Worm (Caenorhabditis elegans): ENCODE results near the gene srh-3.

DNA sequence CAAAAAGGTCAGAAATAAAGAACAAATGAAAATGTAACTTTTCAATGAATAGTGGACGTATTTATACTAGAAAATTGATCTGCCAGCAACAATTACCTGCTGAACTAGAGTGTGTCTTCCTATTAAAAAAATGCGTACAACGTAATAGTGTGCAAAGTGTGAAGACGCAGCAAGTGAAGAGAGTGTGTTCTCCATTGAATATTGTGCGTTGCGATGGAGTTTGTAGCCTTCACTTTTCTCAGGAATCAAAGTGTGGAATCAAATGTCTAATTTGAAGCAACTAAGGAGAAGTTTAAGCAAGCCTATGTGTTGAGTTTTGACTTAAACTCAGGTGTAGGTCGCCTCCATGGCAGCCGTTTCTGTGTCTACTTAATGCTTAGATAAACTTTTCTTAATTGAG is 49.5 kb downstream of the srh-3 start, which contains the start of gene gst-21:
- TF ChIP-seq daf-16 (GFP tag; optimal IDR thresholded peaks at IDR 0.05) (no peak), daf-16 (tag; optimal IDR thresholded peaks at IDR 0.05) (no peak), lin-39 (tag; optimal IDR thresholded peaks at IDR 0.05) (no peak), nhr-25 (tag; optimal IDR thresholded peaks at IDR 0.05; ENCODE audit: borderline replicate concordance, insufficient read depth) (no peak), nhr-77 (tag; optimal IDR thresholded peaks at IDR 0.05) (no peak), nhr-28 (tag; optimal IDR thresholded peaks at IDR 0.05) (peak; percentile 65), hlh-30 (tag; optimal IDR thresholded peaks at IDR 0.05; ENCODE audit: insufficient read depth) (no peak), ama-1 (optimal IDR thresholded peaks at IDR 0.05) (no peak), lin-29 (GFP tag; IDR thresholded peaks at IDR 0.05) (no peak), spr-3 (GFP tag; optimal IDR thresholded peaks at IDR 0.05) (no peak), daf-19 (GFP tag; conservative IDR thresholded peaks at IDR 0.05) (no peak)

Measured in whole organism, L4 larva.